Fruit fly (Drosophila melanogaster): Measurements from ENCODE around the gene CG13771.

- TF ChIP-seq CG8478 (optimal IDR thresholded peaks at IDR 0.05) (no peak), CTCF (optimal IDR thresholded peaks at IDR 0.05) (no peak)
These were observed 15.2 kb downstream of the CG13771 start for dm6 chr2L:6648163-6648628.

All from S2 (cell line).